Worm (Caenorhabditis elegans): ENCODE data around the gene srb-5.
A peak's percentile ranks its signal among the peaks of the same experiment; 100 is the strongest.

- peak; percentile 6 for TF ChIP-seq fos-1 (tag; optimal IDR thresholded peaks at IDR 0.05)
- TF ChIP-seq nhr-77 (tag; optimal IDR thresholded peaks at IDR 0.05) = no peak
- no peak for TF ChIP-seq aly-2 (tag; optimal IDR thresholded peaks at IDR 0.05)
- no peak for TF ChIP-seq nhr-237 (tag; optimal IDR thresholded peaks at IDR 0.05)
These were observed 21.7 kb upstream of the srb-5 start for ce11 chrII:5184661-5185545.
